Fruit fly (Drosophila melanogaster) whole organism, embryonic: ENCODE data around the gene CAH7.

Experiments
- ATbp ChIP-seq: fragments of 200-800 bp; sonication (Bioruptor generic); optimal IDR thresholded peaks from 2 replicates; lab custom pipeline; 2017; ENCODE audit warnings: missing biosample characterization, mild to moderate bottlenecking, missing genetic modification characterization, missing genetic modification reagents
- Antp ChIP-seq: fragments of 200-800 bp; sonication (Bioruptor generic); optimal IDR thresholded peaks from 3 replicates; lab custom pipeline; 2016; ENCODE audit warnings: missing biosample characterization, missing genetic modification characterization
- BtbVII ChIP-seq: fragments of 200-800 bp; sonication (Bioruptor generic); optimal IDR thresholded peaks from 3 replicates; lab custom pipeline; 2017; ENCODE audit warnings: missing biosample characterization, mild to moderate bottlenecking, missing genetic modification characterization
- CG10267 ChIP-seq: fragments of 200-800 bp; sonication (Bioruptor generic); optimal IDR thresholded peaks from 2 replicates; lab custom pipeline; 2018; ENCODE audit warnings: missing biosample characterization, mild to moderate bottlenecking, missing genetic modification characterization, moderate library complexity
- CG11696 ChIP-seq: fragments of 200-800 bp; sonication (Bioruptor generic); IDR thresholded peaks from 2 replicates; pipeline ENCODE4 v1.3.6; 2022; ENCODE audit warnings: missing biosample characterization, missing genetic modification characterization
- CG13624 ChIP-seq: fragments of 200-800 bp; sonication (Bioruptor generic); optimal IDR thresholded peaks from 2 replicates; lab custom pipeline; 2016; ENCODE audit warnings: missing biosample characterization, missing genetic modification characterization
- CG15011 ChIP-seq: fragments of 200-800 bp; sonication (Bioruptor generic); optimal IDR thresholded peaks from 3 replicates; lab custom pipeline; 2018; ENCODE audit warnings: missing biosample characterization, mild to moderate bottlenecking, missing genetic modification characterization
- CG15696 ChIP-seq: fragments of 200-800 bp; sonication (Bioruptor generic); optimal IDR thresholded peaks from 2 replicates; lab custom pipeline; 2019; ENCODE audit warnings: missing biosample characterization, mild to moderate bottlenecking, missing genetic modification characterization, moderate library complexity
- CG1792 ChIP-seq: fragments of 200-800 bp; sonication (Bioruptor generic); optimal IDR thresholded peaks from 2 replicates; lab custom pipeline; 2016; ENCODE audit warnings: missing biosample characterization, missing genetic modification characterization
- CG2202 ChIP-seq: fragments of 200-800 bp; sonication (Bioruptor generic); optimal IDR thresholded peaks from 2 replicates; lab custom pipeline; 2018; ENCODE audit warnings: missing biosample characterization, mild to moderate bottlenecking, missing genetic modification characterization
- CG2712 ChIP-seq: fragments of 200-800 bp; optimal IDR thresholded peaks from 3 replicates; lab custom pipeline; 2019; ENCODE audit warnings: missing biosample characterization, mild to moderate bottlenecking, missing genetic modification characterization, moderate library complexity
- CG31388 ChIP-seq: fragments of 200-800 bp; sonication (Bioruptor generic); optimal IDR thresholded peaks from 2 replicates; lab custom pipeline; 2016; ENCODE audit warnings: missing biosample characterization, missing genetic modification characterization
- CG33213 ChIP-seq: fragments of 200-800 bp; sonication (Bioruptor generic); optimal IDR thresholded peaks from 3 replicates; lab custom pipeline; 2016; ENCODE audit warnings: missing biosample characterization, missing genetic modification characterization
- CG34422 ChIP-seq: fragments of 200-800 bp; sonication (Bioruptor generic); IDR thresholded peaks from 3 replicates; pipeline ENCODE4 v1.3.6; 2022; ENCODE audit warnings: missing biosample characterization, missing genetic modification characterization
- CG7963 ChIP-seq: fragments of 200-800 bp; sonication (Bioruptor generic); IDR thresholded peaks from 3 replicates; pipeline ENCODE4 v1.3.6; 2022; ENCODE audit warnings: missing biosample characterization, missing genetic modification characterization; ENCODE audit not compliant: partially characterized antibody
- CG9876 ChIP-seq: fragments of 200-800 bp; sonication (Bioruptor generic); optimal IDR thresholded peaks from 2 replicates; lab custom pipeline; 2016; ENCODE audit warnings: missing biosample characterization, missing genetic modification characterization
- CG9932 ChIP-seq: fragments of 200-800 bp; sonication (Bioruptor generic); IDR thresholded peaks from 2 replicates; pipeline ENCODE4 v1.3.6; 2022; ENCODE audit warnings: missing biosample characterization, missing genetic modification characterization
- Chrac-16 ChIP-seq: fragments of 200-800 bp; sonication (Bioruptor generic); optimal IDR thresholded peaks from 3 replicates; lab custom pipeline; 2016; ENCODE audit warnings: missing biosample characterization, missing genetic modification characterization
- CkIIα-i1 ChIP-seq: fragments of 200-800 bp; sonication (Bioruptor generic); IDR thresholded peaks from 2 replicates; pipeline ENCODE4 v1.3.6; 2022; ENCODE audit warnings: missing biosample characterization, missing genetic modification characterization
- CrebB ChIP-seq: fragments of 200-800 bp; sonication (Bioruptor generic); optimal IDR thresholded peaks from 3 replicates; lab custom pipeline; 2018; ENCODE audit warnings: missing biosample characterization, mild to moderate bottlenecking, missing genetic modification characterization
- D19B ChIP-seq: fragments of 200-800 bp; sonication (Bioruptor generic); optimal IDR thresholded peaks from 2 replicates; lab custom pipeline; 2017; ENCODE audit warnings: missing biosample characterization, mild to moderate bottlenecking, missing genetic modification characterization
- Doc2 ChIP-seq: fragments of 200-800 bp; sonication (Bioruptor generic); IDR thresholded peaks from 2 replicates; pipeline ENCODE4 v1.3.6; 2022; ENCODE audit warnings: missing biosample characterization, missing genetic modification characterization
- Eip74EF ChIP-seq, 2 experiments: fragments of 200-800 bp in 1 of 2; fragments of >200 bp in 1 of 2; sonication (Bioruptor generic) in 1 of 2; optimal IDR thresholded peaks; 2 replicates each; lab custom pipeline; 2017 to 2019; ENCODE audit warnings: missing biosample characterization in 2 of 2, missing genetic modification characterization in 2 of 2, mild to moderate bottlenecking in 1 of 2, moderate library complexity in 1 of 2
- Gsc ChIP-seq: fragments of 200-800 bp; sonication (Bioruptor generic); IDR thresholded peaks from 2 replicates; pipeline ENCODE4 v1.3.6; 2022; ENCODE audit warnings: missing biosample characterization, missing genetic modification characterization
- HHEX ChIP-seq: fragments of 200-800 bp; sonication (Bioruptor generic); optimal IDR thresholded peaks from 3 replicates; lab custom pipeline; 2017; ENCODE audit warnings: missing biosample characterization, mild to moderate bottlenecking, missing genetic modification characterization, missing genetic modification reagents
- Hey ChIP-seq: fragments of 200-800 bp; sonication (Bioruptor generic); optimal IDR thresholded peaks from 3 replicates; lab custom pipeline; 2018; ENCODE audit warnings: missing biosample characterization, mild to moderate bottlenecking, missing genetic modification characterization
- HmgD ChIP-seq: fragments of 200-800 bp; sonication (Bioruptor generic); optimal IDR thresholded peaks from 3 replicates; lab custom pipeline; 2016; ENCODE audit warnings: missing biosample characterization, missing genetic modification characterization
- Hr39 ChIP-seq: fragments of >200 bp; optimal IDR thresholded peaks from 2 replicates; lab custom pipeline; 2017
- Hsf ChIP-seq: fragments of 200-800 bp; sonication (Bioruptor generic); optimal IDR thresholded peaks from 3 replicates; lab custom pipeline; 2016; ENCODE audit warnings: missing biosample characterization, missing genetic modification characterization
- Lim3 ChIP-seq: fragments of 200-800 bp; sonication (Bioruptor generic); IDR thresholded peaks from 2 replicates; pipeline ENCODE4 v1.3.6; 2022; ENCODE audit warnings: missing biosample characterization, missing genetic modification characterization
- Max ChIP-seq: fragments of 200-800 bp; sonication (Bioruptor generic); optimal IDR thresholded peaks from 2 replicates; lab custom pipeline; 2016; ENCODE audit warnings: missing biosample characterization, mild to moderate bottlenecking, missing genetic modification characterization
- Nf-YA ChIP-seq: fragments of 200-800 bp; sonication (Bioruptor generic); IDR thresholded peaks from 2 replicates; pipeline ENCODE4 v1.3.6; 2022; ENCODE audit warnings: missing biosample characterization, missing genetic modification characterization
- NfI ChIP-seq: fragments of 200-800 bp; sonication (Bioruptor generic); optimal IDR thresholded peaks from 3 replicates; lab custom pipeline; 2018; ENCODE audit warnings: missing biosample characterization, mild to moderate bottlenecking, missing genetic modification characterization, moderate library complexity
- Rx ChIP-seq: fragments of 200-800 bp; sonication (Bioruptor generic); IDR thresholded peaks from 2 replicates; pipeline ENCODE4 v1.3.6; 2022; ENCODE audit warnings: missing biosample characterization, missing genetic modification characterization
- btn ChIP-seq: fragments of 200-800 bp; sonication (Bioruptor generic); optimal IDR thresholded peaks from 2 replicates; lab custom pipeline; 2016; ENCODE audit warnings: missing biosample characterization, missing genetic modification characterization
- cad ChIP-seq: fragments of >200 bp; optimal IDR thresholded peaks from 2 replicates; lab custom pipeline; 2017; ENCODE audit warnings: missing biosample characterization, missing genetic modification characterization
- crc ChIP-seq: fragments of 200-800 bp; sonication (Bioruptor generic); optimal IDR thresholded peaks from 2 replicates; lab custom pipeline; 2016; ENCODE audit warnings: missing biosample characterization, missing genetic modification characterization
- crp ChIP-seq, 2 experiments: fragments of 200-800 bp; sonication (Bioruptor generic); optimal IDR thresholded peaks; 2 replicates in 1 of 2; 3 replicates in 1 of 2; lab custom pipeline; 2017; ENCODE audit warnings: missing biosample characterization in 2 of 2, missing genetic modification characterization in 2 of 2, mild to moderate bottlenecking in 1 of 2, moderate library complexity in 1 of 2
- dimm ChIP-seq: fragments of 200-800 bp; sonication (Bioruptor generic); IDR thresholded peaks from 2 replicates; pipeline ENCODE4 v1.3.6; 2022; ENCODE audit warnings: missing biosample characterization, missing genetic modification characterization
- dpn ChIP-seq, 2 experiments: fragments of 200-800 bp; sonication (Bioruptor generic); optimal IDR thresholded peaks; 3 replicates each; lab custom pipeline; 2016; ENCODE audit warnings: missing biosample characterization in 2 of 2, missing genetic modification characterization in 2 of 2
- exex ChIP-seq: fragments of 200-800 bp; sonication (Bioruptor generic); optimal IDR thresholded peaks from 4 replicates; lab custom pipeline; 2018; ENCODE audit warnings: missing biosample characterization, mild to moderate bottlenecking, missing genetic modification characterization, moderate library complexity
- klu ChIP-seq: fragments of 200-800 bp; sonication (Bioruptor generic); IDR thresholded peaks from 2 replicates; pipeline ENCODE4 v1.3.6; 2022; ENCODE audit warnings: missing biosample characterization, missing genetic modification characterization
- knrl ChIP-seq: fragments of 200-800 bp; sonication (Bioruptor generic); IDR thresholded peaks from 3 replicates; pipeline ENCODE4 v1.3.6; 2022; ENCODE audit warnings: missing biosample characterization, missing genetic modification characterization; ENCODE audit not compliant: partially characterized antibody
- onecut ChIP-seq: fragments of 200-800 bp; sonication (Bioruptor generic); IDR thresholded peaks from 2 replicates; pipeline ENCODE4 v1.3.6; 2022; ENCODE audit warnings: missing biosample characterization, missing genetic modification characterization
- run ChIP-seq: fragments of 200-800 bp; sonication (Bioruptor generic); optimal IDR thresholded peaks from 3 replicates; lab custom pipeline; 2018; ENCODE audit warnings: missing biosample characterization, mild to moderate bottlenecking, missing genetic modification characterization
- shn ChIP-seq: fragments of 200-800 bp; sonication (Bioruptor generic); optimal IDR thresholded peaks from 3 replicates; lab custom pipeline; 2016; ENCODE audit warnings: missing biosample characterization, missing genetic modification characterization
- sima ChIP-seq: fragments of 200-800 bp; sonication (Bioruptor generic); optimal IDR thresholded peaks from 2 replicates; lab custom pipeline; 2016; ENCODE audit warnings: missing biosample characterization, missing genetic modification characterization
- sisA ChIP-seq: fragments of 200-800 bp; sonication (Bioruptor generic); IDR thresholded peaks from 2 replicates; pipeline ENCODE4 v1.3.6; 2022; ENCODE audit warnings: missing biosample characterization, missing genetic modification characterization
- tap ChIP-seq: fragments of 200-800 bp; optimal IDR thresholded peaks from 3 replicates; lab custom pipeline; 2019; ENCODE audit warnings: missing biosample characterization, mild to moderate bottlenecking, missing genetic modification characterization, moderate library complexity
- vvl ChIP-seq: fragments of 200-800 bp; sonication (Bioruptor generic); IDR thresholded peaks from 2 replicates; pipeline ENCODE4 v1.3.6; 2022; ENCODE audit warnings: missing biosample characterization, missing genetic modification characterization
- z ChIP-seq: fragments of 200-800 bp; sonication (Bioruptor generic); IDR thresholded peaks from 3 replicates; pipeline ENCODE4 v1.3.6; 2022; ENCODE audit warnings: missing biosample characterization, missing genetic modification characterization
- zfh1 ChIP-seq: fragments of 200-800 bp; sonication (Bioruptor generic); IDR thresholded peaks from 3 replicates; pipeline ENCODE4 v1.3.6; 2022; ENCODE audit warnings: missing biosample characterization, missing genetic modification characterization

Gene CAH7

dm6 chr3R:10109212-10109880, 2.7 kb upstream of the CAH7 start (continued):
- no peak for TF ChIP-seq klu (GFP tag; lab: Robert Waterston, UW)
- no peak for TF ChIP-seq CG10267
- TF ChIP-seq CG13624 (GFP tag; lab: Kevin White, UChicago) = no peak
- no peak for TF ChIP-seq Hey (tag; lab: Kevin White, UChicago)
- TF ChIP-seq dpn (GFP tag; optimal IDR thresholded peaks at IDR 0.05; lab: Kevin White, UChicago) = no peak
- peak; percentile 19 for TF ChIP-seq NfI
- TF ChIP-seq Doc2 (GFP tag; lab: Robert Waterston, UW) = no peak
- TF ChIP-seq z (GFP tag; lab: Robert Waterston, UW) = no peak
- no peak for TF ChIP-seq Nf-YA
- no peak for TF ChIP-seq Lim3 (GFP tag; lab: Robert Waterston, UW)
- TF ChIP-seq D19B (GFP tag; lab: Kevin White, UChicago) = no peak
- no peak for TF ChIP-seq Eip74EF (GFP tag; optimal IDR thresholded peaks at IDR 0.05; lab: Kevin White, UChicago)
- no peak for TF ChIP-seq Max (GFP tag; lab: Kevin White, UChicago)
- TF ChIP-seq CrebB (tag; lab: Kevin White, UChicago) = no peak
- no peak for TF ChIP-seq dimm (GFP tag; lab: Robert Waterston, UW)
- TF ChIP-seq CG11696 (GFP tag; lab: Robert Waterston, UW) = no peak
- no peak for TF ChIP-seq HHEX
- no peak for TF ChIP-seq zfh1 (GFP tag; lab: Robert Waterston, UW)
- TF ChIP-seq vvl = peak; percentile 84
- TF ChIP-seq Gsc = no peak
- TF ChIP-seq CG15011 = no peak
- TF ChIP-seq Chrac-16 (GFP tag; lab: Kevin White, UChicago) = no peak
- no peak for TF ChIP-seq knrl
- TF ChIP-seq CG9932 (GFP tag; lab: Robert Waterston, UW) = 0 out of 2 replicates have a peak, but pooled peaks have one; percentile 21
- no peak for TF ChIP-seq btn (GFP tag; lab: Kevin White, UChicago)
- no peak for TF ChIP-seq crc (GFP tag; lab: Kevin White, UChicago)
- peak; percentile 56; the same call in 1 of the 2 replicates for TF ChIP-seq onecut
- no peak for TF ChIP-seq CG7963 (GFP tag; lab: Robert Waterston, UW)
- no peak for TF ChIP-seq CG9876
- TF ChIP-seq sisA (GFP tag; lab: Robert Waterston, UW) = no peak
- TF ChIP-seq CG15696 (tag; lab: Kevin White, UChicago) = no peak
- no peak for TF ChIP-seq ATbp (GFP tag; lab: Kevin White, UChicago)
- no peak for TF ChIP-seq crp (GFP tag; optimal IDR thresholded peaks at IDR 0.05; lab: Kevin White, UChicago)
- TF ChIP-seq Antp (GFP tag; lab: Kevin White, UChicago) = no peak
- no peak for TF ChIP-seq Rx (GFP tag; lab: Robert Waterston, UW)
- TF ChIP-seq shn (GFP tag; lab: Kevin White, UChicago) = no peak
- TF ChIP-seq CG33213 (GFP tag; lab: Kevin White, UChicago) = no peak
- no peak for TF ChIP-seq run (tag; lab: Kevin White, UChicago)
- TF ChIP-seq CG31388 (GFP tag; lab: Kevin White, UChicago) = no peak
- no peak for TF ChIP-seq tap (tag; lab: Kevin White, UChicago)
- TF ChIP-seq CG2712 (tag; lab: Kevin White, UChicago) = no peak
- TF ChIP-seq Hsf (GFP tag; lab: Kevin White, UChicago) = no peak
- TF ChIP-seq CG1792 = no peak
- no peak for TF ChIP-seq CkIIα-i1 (GFP tag; lab: Robert Waterston, UW)
- TF ChIP-seq CG34422 (GFP tag; lab: Robert Waterston, UW) = peak; percentile 27; the same call in 1 of the 3 replicates
- no peak for TF ChIP-seq BtbVII (GFP tag; lab: Kevin White, UChicago)
- TF ChIP-seq CG2202 (tag; lab: Kevin White, UChicago) = no peak
- TF ChIP-seq sima (GFP tag; lab: Kevin White, UChicago) = no peak
- no peak for TF ChIP-seq Hr39 (lab: Kevin White, UChicago)
- TF ChIP-seq HmgD (GFP tag; lab: Kevin White, UChicago) = no peak
- TF ChIP-seq exex (tag; lab: Kevin White, UChicago) = no peak
- no peak for TF ChIP-seq cad (GFP tag; lab: Kevin White, UChicago)
